Worm (Caenorhabditis elegans): ENCODE measurements around the gene gphr-2.

- TF ChIP-seq ama-1 (optimal IDR thresholded peaks at IDR 0.05) (no peak), ttx-3 (tag; optimal IDR thresholded peaks at IDR 0.05) (no peak), ahr-1 (tag; optimal IDR thresholded peaks at IDR 0.05) (no peak), pag-3 (tag; optimal IDR thresholded peaks at IDR 0.05; ENCODE audit: borderline replicate concordance) (no peak), ceh-9 (tag; optimal IDR thresholded peaks at IDR 0.05) (no peak), ceh-24 (tag; optimal IDR thresholded peaks at IDR 0.05) (no peak), nhr-11 (tag; optimal IDR thresholded peaks at IDR 0.05) (no peak), hlh-30 (tag; optimal IDR thresholded peaks at IDR 0.05; ENCODE audit: insufficient read depth) (no peak), ceh-48 (tag; optimal IDR thresholded peaks at IDR 0.05) (no peak), sox-4 (tag; optimal IDR thresholded peaks at IDR 0.05) (no peak), ceh-22 (tag; optimal IDR thresholded peaks at IDR 0.05) (no peak), tbx-7 (tag; optimal IDR thresholded peaks at IDR 0.05) (no peak), pha-4 (tag; optimal IDR thresholded peaks at IDR 0.05) (no peak), odd-2 (tag; optimal IDR thresholded peaks at IDR 0.05) (no peak)
Observed at ce11 chrX:14289993-14290392, 17.6 kb downstream of the gphr-2 start.
